Fruit fly (Drosophila melanogaster) whole organism, embryonic: ENCODE results near the gene Mon1.

Source experiments
- BEAF-32 ChIP-seq: fragments of 200-800 bp; sonication (Bioruptor generic); optimal IDR thresholded peaks from 3 replicates; lab custom pipeline; 2017; ENCODE audit warnings: missing biosample characterization, missing genetic modification characterization, mild to moderate bottlenecking, moderate library complexity, missing genetic modification reagents
- CG10431 ChIP-seq: fragments of 200-800 bp; sonication (Bioruptor generic); optimal IDR thresholded peaks from 3 replicates; lab custom pipeline; 2018; ENCODE audit warnings: missing biosample characterization, mild to moderate bottlenecking, missing genetic modification characterization
- CG1233 ChIP-seq: fragments of 200-800 bp; sonication (Bioruptor generic); optimal IDR thresholded peaks from 4 replicates; lab custom pipeline; 2018; ENCODE audit warnings: missing biosample characterization, mild to moderate bottlenecking, missing genetic modification characterization
- CG16813 ChIP-seq: fragments of 200-800 bp; sonication (Bioruptor generic); IDR thresholded peaks from 3 replicates; pipeline ENCODE4 v1.3.6; 2022; ENCODE audit warnings: missing biosample characterization, missing genetic modification characterization; ENCODE audit not compliant: partially characterized antibody
- CG17612 ChIP-seq: fragments of 200-800 bp; sonication (Bioruptor generic); IDR thresholded peaks from 2 replicates; pipeline ENCODE4 v1.3.6; 2022; ENCODE audit warnings: missing biosample characterization, missing genetic modification characterization
- CG1832 ChIP-seq: fragments of 200-800 bp; sonication (Bioruptor generic); optimal IDR thresholded peaks from 2 replicates; lab custom pipeline; 2017; ENCODE audit warnings: missing biosample characterization, mild to moderate bottlenecking, missing genetic modification characterization, inconsistent platforms
- CG2875 ChIP-seq: fragments of 200-800 bp; sonication (Bioruptor generic); optimal IDR thresholded peaks from 2 replicates; lab custom pipeline; 2017; ENCODE audit warnings: missing biosample characterization, mild to moderate bottlenecking, missing genetic modification characterization, missing genetic modification reagents
- CG31365 ChIP-seq: fragments of 200-800 bp; sonication (Bioruptor generic); optimal IDR thresholded peaks from 2 replicates; lab custom pipeline; 2018; ENCODE audit warnings: missing biosample characterization, mild to moderate bottlenecking, missing genetic modification characterization
- CG32767 ChIP-seq: fragments of 200-800 bp; sonication (Bioruptor generic); IDR thresholded peaks from 2 replicates; pipeline ENCODE4 v1.3.6; 2022; ENCODE audit warnings: missing biosample characterization, missing genetic modification characterization
- CG4282 ChIP-seq: fragments of 200-800 bp; sonication (Bioruptor generic); optimal IDR thresholded peaks from 2 replicates; lab custom pipeline; 2016; ENCODE audit warnings: missing biosample characterization, missing genetic modification characterization
- CG4820 ChIP-seq: fragments of 200-800 bp; sonication (Bioruptor generic); optimal IDR thresholded peaks from 3 replicates; lab custom pipeline; 2016; ENCODE audit warnings: missing biosample characterization, missing genetic modification characterization
- CG4854 ChIP-seq: fragments of 200-800 bp; sonication (Bioruptor generic); optimal IDR thresholded peaks from 2 replicates; lab custom pipeline; 2016; ENCODE audit warnings: missing biosample characterization, missing genetic modification characterization, inconsistent platforms
- CG5180 ChIP-seq: fragments of 200-800 bp; sonication (Bioruptor generic); optimal IDR thresholded peaks from 3 replicates; lab custom pipeline; 2017; ENCODE audit warnings: missing biosample characterization, missing genetic modification characterization, mild to moderate bottlenecking, moderate library complexity, missing genetic modification reagents
- CG7786 ChIP-seq: fragments of 200-800 bp; sonication (Bioruptor generic); optimal IDR thresholded peaks from 2 replicates; lab custom pipeline; 2016; ENCODE audit warnings: missing biosample characterization, missing genetic modification characterization
- CG7928 ChIP-seq: fragments of 200-800 bp; sonication (Bioruptor generic); optimal IDR thresholded peaks from 2 replicates; lab custom pipeline; 2017; ENCODE audit warnings: missing biosample characterization, mild to moderate bottlenecking, missing genetic modification characterization
- CG7987 ChIP-seq: fragments of 200-800 bp; sonication (Bioruptor generic); optimal IDR thresholded peaks from 2 replicates; lab custom pipeline; 2018; ENCODE audit warnings: missing biosample characterization, mild to moderate bottlenecking, missing genetic modification characterization, moderate library complexity
- CG8944 ChIP-seq: fragments of 200-800 bp; sonication (Bioruptor generic); optimal IDR thresholded peaks from 3 replicates; lab custom pipeline; 2016; ENCODE audit warnings: missing biosample characterization, missing genetic modification characterization
- CG9727 ChIP-seq: fragments of 200-800 bp; sonication (Bioruptor generic); optimal IDR thresholded peaks from 3 replicates; lab custom pipeline; 2017; ENCODE audit warnings: missing biosample characterization, mild to moderate bottlenecking, missing genetic modification characterization
- D19A ChIP-seq: fragments of 200-800 bp; optimal IDR thresholded peaks from 3 replicates; lab custom pipeline; 2019; ENCODE audit warnings: missing biosample characterization, mild to moderate bottlenecking, missing genetic modification characterization, moderate library complexity
- D19B ChIP-seq: fragments of 200-800 bp; sonication (Bioruptor generic); optimal IDR thresholded peaks from 2 replicates; lab custom pipeline; 2017; ENCODE audit warnings: missing biosample characterization, mild to moderate bottlenecking, missing genetic modification characterization
- Dip3 ChIP-seq: fragments of 200-800 bp; sonication (Bioruptor generic); optimal IDR thresholded peaks from 3 replicates; lab custom pipeline; 2016; ENCODE audit warnings: missing biosample characterization, missing genetic modification characterization
- Doc2 ChIP-seq: fragments of 200-800 bp; sonication (Bioruptor generic); IDR thresholded peaks from 2 replicates; pipeline ENCODE4 v1.3.6; 2022; ENCODE audit warnings: missing biosample characterization, missing genetic modification characterization
- Gsc ChIP-seq: fragments of 200-800 bp; sonication (Bioruptor generic); IDR thresholded peaks from 2 replicates; pipeline ENCODE4 v1.3.6; 2022; ENCODE audit warnings: missing biosample characterization, missing genetic modification characterization
- HLHmδ ChIP-seq: fragments of 200-800 bp; sonication (Bioruptor generic); optimal IDR thresholded peaks from 2 replicates; lab custom pipeline; 2018; ENCODE audit warnings: missing biosample characterization, mild to moderate bottlenecking, missing genetic modification characterization, moderate library complexity
- Hand ChIP-seq: fragments of 200-800 bp; sonication (Bioruptor generic); optimal IDR thresholded peaks from 2 replicates; lab custom pipeline; 2017; ENCODE audit warnings: mild to moderate bottlenecking, missing biosample characterization, missing genetic modification reagents, missing genetic modification characterization
- Jarid2 ChIP-seq: fragments of 200-800 bp; sonication (Bioruptor generic); optimal IDR thresholded peaks from 3 replicates; lab custom pipeline; 2017; ENCODE audit warnings: mild to moderate bottlenecking, missing biosample characterization, missing genetic modification reagents, missing genetic modification characterization
- Lhr ChIP-seq: fragments of 200-800 bp; sonication (Bioruptor generic); optimal IDR thresholded peaks from 3 replicates; lab custom pipeline; 2017; ENCODE audit warnings: mild to moderate bottlenecking, missing biosample characterization, missing genetic modification reagents, missing genetic modification characterization
- Mes4 ChIP-seq: fragments of 200-800 bp; sonication (Bioruptor generic); optimal IDR thresholded peaks from 2 replicates; lab custom pipeline; 2016; ENCODE audit warnings: missing biosample characterization, missing genetic modification characterization
- Myb ChIP-seq: fragments of 200-800 bp; sonication (Bioruptor generic); optimal IDR thresholded peaks from 2 replicates; lab custom pipeline; 2016; ENCODE audit warnings: missing biosample characterization, missing genetic modification characterization
- Rx ChIP-seq: fragments of 200-800 bp; sonication (Bioruptor generic); IDR thresholded peaks from 2 replicates; pipeline ENCODE4 v1.3.6; 2022; ENCODE audit warnings: missing biosample characterization, missing genetic modification characterization
- Sox102F ChIP-seq: fragments of 200-800 bp; sonication (Bioruptor generic); optimal IDR thresholded peaks from 2 replicates; lab custom pipeline; 2018; ENCODE audit warnings: missing biosample characterization, mild to moderate bottlenecking, missing genetic modification characterization, moderate library complexity
- Ssrp ChIP-seq: fragments of 200-800 bp; sonication (Bioruptor generic); optimal IDR thresholded peaks from 2 replicates; lab custom pipeline; 2018; ENCODE audit warnings: missing biosample characterization, mild to moderate bottlenecking, missing genetic modification characterization, moderate library complexity
- Taf1 ChIP-seq: fragments of 200-800 bp; sonication (Bioruptor generic); IDR thresholded peaks from 2 replicates; pipeline ENCODE4 v1.3.6; 2022; ENCODE audit warnings: missing biosample characterization, missing genetic modification characterization
- ap ChIP-seq: fragments of 200-800 bp; sonication (Bioruptor generic); IDR thresholded peaks from 2 replicates; pipeline ENCODE4 v1.3.6; 2022; ENCODE audit warnings: missing biosample characterization, missing genetic modification characterization
- ash1 ChIP-seq: fragments of 200-800 bp; sonication (Bioruptor generic); optimal IDR thresholded peaks from 2 replicates; lab custom pipeline; 2018; ENCODE audit warnings: missing biosample characterization, mild to moderate bottlenecking, missing genetic modification characterization
- ato ChIP-seq: fragments of 200-800 bp; sonication (Bioruptor generic); IDR thresholded peaks from 2 replicates; pipeline ENCODE4 v1.3.6; 2022; ENCODE audit warnings: missing biosample characterization, missing genetic modification characterization; ENCODE audit not compliant: partially characterized antibody
- bbx ChIP-seq: fragments of 200-800 bp; sonication (Bioruptor generic); IDR thresholded peaks from 2 replicates; pipeline ENCODE4 v1.3.6; 2022; ENCODE audit warnings: missing biosample characterization, missing genetic modification characterization; ENCODE audit not compliant: partially characterized antibody
- corto ChIP-seq: fragments of 200-800 bp; sonication (Bioruptor generic); optimal IDR thresholded peaks from 2 replicates; lab custom pipeline; 2016; ENCODE audit warnings: missing biosample characterization, mild to moderate bottlenecking, missing genetic modification characterization, moderate library complexity
- danr ChIP-seq: fragments of 200-800 bp; sonication (Bioruptor generic); IDR thresholded peaks from 2 replicates; pipeline ENCODE4 v1.3.6; 2022; ENCODE audit warnings: missing biosample characterization, missing genetic modification characterization
- dati ChIP-seq: fragments of 200-800 bp; sonication (Bioruptor generic); IDR thresholded peaks from 2 replicates; pipeline ENCODE4 v1.3.6; 2022; ENCODE audit warnings: missing biosample characterization, missing genetic modification characterization
- emc ChIP-seq: fragments of 200-800 bp; sonication (Bioruptor generic); optimal IDR thresholded peaks from 2 replicates; lab custom pipeline; 2016; ENCODE audit warnings: missing biosample characterization, missing genetic modification characterization
- en ChIP-seq: fragments of 200-800 bp; sonication (Bioruptor generic); optimal IDR thresholded peaks from 2 replicates; lab custom pipeline; 2016; ENCODE audit warnings: missing biosample characterization, missing genetic modification characterization
- phol ChIP-seq: fragments of 200-800 bp; sonication (Bioruptor generic); optimal IDR thresholded peaks from 3 replicates; lab custom pipeline; 2018; ENCODE audit warnings: missing biosample characterization, mild to moderate bottlenecking, missing genetic modification characterization, moderate library complexity
- salm ChIP-seq: fragments of 200-800 bp; sonication (Bioruptor generic); optimal IDR thresholded peaks from 2 replicates; lab custom pipeline; 2018; ENCODE audit warnings: missing biosample characterization, mild to moderate bottlenecking, missing genetic modification characterization
- sqz ChIP-seq: fragments of 200-800 bp; sonication (Bioruptor generic); optimal IDR thresholded peaks from 3 replicates; lab custom pipeline; 2018; ENCODE audit warnings: missing biosample characterization, mild to moderate bottlenecking, missing genetic modification characterization
- tgo ChIP-seq: fragments of 200-800 bp; sonication (Bioruptor generic); IDR thresholded peaks from 3 replicates; pipeline ENCODE4 v1.3.6; 2022; ENCODE audit warnings: missing biosample characterization, missing genetic modification characterization
- toy ChIP-seq: fragments of 200-800 bp; sonication (Bioruptor generic); IDR thresholded peaks from 2 replicates; pipeline ENCODE4 v1.3.6; 2022; ENCODE audit warnings: missing biosample characterization, missing genetic modification characterization
- trem ChIP-seq: fragments of 200-800 bp; optimal IDR thresholded peaks from 3 replicates; lab custom pipeline; 2019; ENCODE audit warnings: missing biosample characterization, mild to moderate bottlenecking, missing genetic modification characterization, moderate library complexity
- wek ChIP-seq: fragments of 200-800 bp; sonication (Bioruptor generic); optimal IDR thresholded peaks from 3 replicates; lab custom pipeline; 2018; ENCODE audit warnings: missing biosample characterization, mild to moderate bottlenecking, missing genetic modification characterization, moderate library complexity
- z ChIP-seq: fragments of 200-800 bp; sonication (Bioruptor generic); IDR thresholded peaks from 3 replicates; pipeline ENCODE4 v1.3.6; 2022; ENCODE audit warnings: missing biosample characterization, missing genetic modification characterization

The Mon1 gene

dm6 chr2L:4810044-4810609 is 40.3 kb upstream of the Mon1 start (continued):
- peak; percentile 97 for TF ChIP-seq CG1832
- peak; percentile 28 for TF ChIP-seq trem (tag; lab: Kevin White, UChicago)
- TF ChIP-seq ash1 (GFP tag; lab: Kevin White, UChicago): no peak
- no peak for TF ChIP-seq Taf1 (GFP tag; lab: Robert Waterston, UW)
- TF ChIP-seq z (GFP tag; lab: Robert Waterston, UW): peak; percentile 53; the same call in 1 of the 3 replicates
- TF ChIP-seq D19B (GFP tag; lab: Kevin White, UChicago): no peak
- TF ChIP-seq danr (GFP tag; lab: Robert Waterston, UW): no peak
- TF ChIP-seq salm (tag; lab: Kevin White, UChicago): no peak
- no peak for TF ChIP-seq CG10431 (GFP tag; lab: Kevin White, UChicago)
- peak; percentile 3 for TF ChIP-seq BEAF-32 (GFP tag; lab: Kevin White, UChicago)
- TF ChIP-seq Hand (GFP tag; lab: Kevin White, UChicago): no peak
- TF ChIP-seq CG32767 (GFP tag; lab: Robert Waterston, UW): peak; percentile 53; the same call in 1 of the 2 replicates
- peak; percentile 65 for TF ChIP-seq Jarid2 (GFP tag; lab: Kevin White, UChicago)
- no peak for TF ChIP-seq CG8944
- TF ChIP-seq Dip3 (GFP tag; lab: Kevin White, UChicago): no peak
- TF ChIP-seq en (GFP tag; lab: Kevin White, UChicago): no peak
- peak; percentile 28; the same call in 1 of the 3 replicates for TF ChIP-seq tgo
- TF ChIP-seq CG4854 (GFP tag; lab: Kevin White, UChicago): peak; percentile 32
- TF ChIP-seq CG16813: 0 out of 3 replicates have a peak, but pooled peaks have one; percentile 46
- TF ChIP-seq phol (tag; lab: Kevin White, UChicago): peak; percentile 38
- TF ChIP-seq dati (GFP tag; lab: Robert Waterston, UW): no peak
- TF ChIP-seq CG9727 (GFP tag; lab: Kevin White, UChicago): peak; percentile 25
- peak; percentile 28 for TF ChIP-seq HLHmδ
- TF ChIP-seq corto (GFP tag; lab: Kevin White, UChicago): no peak
- TF ChIP-seq Ssrp (tag; lab: Kevin White, UChicago): peak; percentile 25
- TF ChIP-seq Sox102F (GFP tag; lab: Kevin White, UChicago): peak; percentile 4
- TF ChIP-seq toy: no peak
- no peak for TF ChIP-seq Gsc (GFP tag; lab: Robert Waterston, UW)
- TF ChIP-seq CG7987: peak; percentile 55
- no peak for TF ChIP-seq Myb (GFP tag; lab: Kevin White, UChicago)
- no peak for TF ChIP-seq CG2875 (GFP tag; lab: Kevin White, UChicago)
- no peak for TF ChIP-seq CG1233 (GFP tag; lab: Kevin White, UChicago)
- TF ChIP-seq D19A (tag; lab: Kevin White, UChicago): peak; percentile 81
- peak; percentile 73 for TF ChIP-seq ato (GFP tag; lab: Robert Waterston, UW)
- TF ChIP-seq Mes4 (GFP tag; lab: Kevin White, UChicago): no peak
- peak; percentile 100 for TF ChIP-seq Lhr
- no peak for TF ChIP-seq Doc2 (GFP tag; lab: Robert Waterston, UW)
- TF ChIP-seq bbx (GFP tag; lab: Robert Waterston, UW): peak; percentile 52
- no peak for TF ChIP-seq Rx (GFP tag; lab: Robert Waterston, UW)
- TF ChIP-seq CG31365: no peak
- peak; percentile 95 for TF ChIP-seq sqz
- TF ChIP-seq CG4282 (GFP tag; lab: Kevin White, UChicago): no peak
- TF ChIP-seq CG5180 (GFP tag; lab: Kevin White, UChicago): no peak
- TF ChIP-seq ap (GFP tag; lab: Robert Waterston, UW): no peak
- TF ChIP-seq CG4820: no peak
- TF ChIP-seq wek (GFP tag; lab: Kevin White, UChicago): no peak
- no peak for TF ChIP-seq emc
- no peak for TF ChIP-seq CG17612
- no peak for TF ChIP-seq CG7786 (GFP tag; lab: Kevin White, UChicago)
- no peak for TF ChIP-seq CG7928 (GFP tag; lab: Kevin White, UChicago)
